Worm (Caenorhabditis elegans) whole organism, L4 larva: Measurements from ENCODE around the gene tut-1.

ENCODE experiments used
- D1046.2 ChIP-seq: fragments of 200-800 bp; sonication (Bioruptor generic); IDR thresholded peaks from 2 replicates; pipeline ENCODE4 v1.3.6; 2022; ENCODE audit warnings: missing genetic modification characterization, missing compliant biosample characterization
- F10B5.3 ChIP-seq: sonication (generic microtip); optimal IDR thresholded peaks from 2 replicates; lab custom pipeline; 2016; ENCODE audit warnings: mild to moderate bottlenecking, missing genetic modification characterization, missing compliant biosample characterization
- F37D6.2 ChIP-seq: sonication (generic microtip); optimal IDR thresholded peaks from 2 replicates; lab custom pipeline; 2016; ENCODE audit warnings: mild to moderate bottlenecking, missing genetic modification characterization, missing compliant biosample characterization
- F44E2.7 ChIP-seq: fragments of 200-800 bp; sonication (Bioruptor generic); IDR thresholded peaks from 2 replicates; pipeline ENCODE4 v2.1.2; 2022; ENCODE audit warnings: missing genetic modification characterization, missing compliant biosample characterization
- Y105C5A.15 ChIP-seq: fragments of 200-800 bp; sonication (Bioruptor generic); IDR thresholded peaks from 2 replicates; pipeline ENCODE4 v1.3.6; 2022; ENCODE audit warnings: missing genetic modification characterization, missing compliant biosample characterization
- Y75B8A.6 ChIP-seq: fragments of 200-800 bp; sonication (Bioruptor generic); IDR thresholded peaks from 2 replicates; pipeline ENCODE4 v1.3.6; 2022; ENCODE audit warnings: missing genetic modification reagents, missing genetic modification characterization, missing compliant biosample characterization
- ZK337.2 ChIP-seq: fragments of 200-800 bp; sonication (Bioruptor generic); IDR thresholded peaks from 2 replicates; pipeline ENCODE4 v1.3.6; 2022; ENCODE audit warnings: missing genetic modification reagents, missing genetic modification characterization, missing compliant biosample characterization
- ZK546.5 ChIP-seq, 2 experiments: sonication (generic microtip); optimal IDR thresholded peaks; 2 replicates each; lab custom pipeline; 2017; ENCODE audit warnings: missing biosample characterization in 2 of 2, missing genetic modification characterization in 2 of 2
- aha-1 ChIP-seq: fragments of 150-350 bp; peaks from one replicate; lab custom pipeline; 2014; ENCODE audit warnings: missing biosample characterization, missing genetic modification characterization
- ceh-28 ChIP-seq: fragments of 150-350 bp; optimal IDR thresholded peaks from 2 replicates; lab custom pipeline; 2014; ENCODE audit warnings: missing biosample characterization, missing genetic modification reagents, missing genetic modification characterization
- ceh-44 ChIP-seq: fragments of 200-800 bp; sonication (Bioruptor generic); IDR thresholded peaks from 2 replicates; pipeline ENCODE4 v1.3.6; 2022; ENCODE audit warnings: missing genetic modification reagents, missing genetic modification characterization, missing compliant biosample characterization
- ceh-62 ChIP-seq: sonication (generic microtip); optimal IDR thresholded peaks from 2 replicates; lab custom pipeline; 2017; ENCODE audit warnings: missing biosample characterization, missing genetic modification characterization
- dmd-6 ChIP-seq: fragments of 200-800 bp; sonication (Bioruptor generic); IDR thresholded peaks from 2 replicates; pipeline ENCODE4 v1.3.6; 2022; ENCODE audit warnings: missing genetic modification reagents, missing genetic modification characterization, missing compliant biosample characterization
- duxl-1 ChIP-seq: sonication (generic microtip); optimal IDR thresholded peaks from 2 replicates; lab custom pipeline; 2016; ENCODE audit warnings: mild to moderate bottlenecking, missing genetic modification characterization, moderate library complexity, missing compliant biosample characterization; ENCODE audit not compliant: poor library complexity
- egl-27 ChIP-seq: sonication (generic microtip); optimal IDR thresholded peaks from 3 replicates; lab custom pipeline; 2017; ENCODE audit warnings: missing biosample characterization, missing genetic modification reagents, missing genetic modification characterization
- egl-43 ChIP-seq: fragments of 200-800 bp; sonication (Bioruptor generic); IDR thresholded peaks from 2 replicates; pipeline ENCODE4 v1.3.6; 2022; ENCODE audit warnings: missing genetic modification reagents, missing genetic modification characterization, missing compliant biosample characterization
- hif-1 ChIP-seq, 2 experiments: sonication (generic microtip); optimal IDR thresholded peaks; 2 replicates each; lab custom pipeline; 2016 to 2017; ENCODE audit warnings: missing compliant biosample characterization in 2 of 2, missing genetic modification characterization in 2 of 2, missing genetic modification reagents in 2 of 2, missing genotype in 2 of 2, mild to moderate bottlenecking in 1 of 2
- hlh-30 ChIP-seq: sonication (generic microtip); optimal IDR thresholded peaks from 2 replicates; lab custom pipeline; 2017; ENCODE audit warnings: antibody characterized with exemption, mild to moderate bottlenecking, missing genetic modification characterization, missing compliant biosample characterization; ENCODE audit not compliant: insufficient read depth
- hmg-1.1 ChIP-seq: fragments of 200-800 bp; sonication (Bioruptor generic); IDR thresholded peaks from 2 replicates; pipeline ENCODE4 v1.3.6; 2022; ENCODE audit warnings: missing genetic modification reagents, missing genetic modification characterization, missing compliant biosample characterization
- lim-7 ChIP-seq: fragments of 200-800 bp; sonication (Bioruptor generic); IDR thresholded peaks from 2 replicates; pipeline ENCODE4 v1.3.6; 2022; ENCODE audit warnings: missing genetic modification characterization, missing compliant biosample characterization
- lin-39 ChIP-seq: fragments of 150-350 bp; optimal IDR thresholded peaks from 2 replicates; lab custom pipeline; 2014; ENCODE audit warnings: missing biosample characterization, missing genetic modification reagents, missing genetic modification characterization
- lir-3 ChIP-seq: sonication (generic microtip); optimal IDR thresholded peaks from 2 replicates; lab custom pipeline; 2016; ENCODE audit warnings: mild to moderate bottlenecking, missing genetic modification characterization, missing compliant biosample characterization
- madf-9 ChIP-seq: fragments of 200-800 bp; sonication (Bioruptor generic); conservative IDR thresholded peaks from 2 replicates; pipeline ENCODE4 v1.3.6; 2022; ENCODE audit warnings: missing genetic modification reagents, missing genetic modification characterization, missing compliant biosample characterization
- nhr-10 ChIP-seq: fragments of 150-350 bp; optimal IDR thresholded peaks from 2 replicates; lab custom pipeline; 2014; ENCODE audit warnings: missing biosample characterization, missing genetic modification characterization
- nhr-237 ChIP-seq: sonication (generic microtip); optimal IDR thresholded peaks from 2 replicates; lab custom pipeline; 2017; ENCODE audit warnings: missing biosample characterization, missing genetic modification characterization
- nhr-48 ChIP-seq: sonication (generic microtip); optimal IDR thresholded peaks from 2 replicates; lab custom pipeline; 2016; ENCODE audit warnings: mild to moderate bottlenecking, missing genetic modification characterization, missing compliant biosample characterization
- nhr-77 ChIP-seq: fragments of 150-350 bp; optimal IDR thresholded peaks from 2 replicates; lab custom pipeline; 2014; ENCODE audit warnings: missing biosample characterization, missing genetic modification characterization
- pha-4 ChIP-seq, 2 experiments: fragments of 150-350 bp in 1 of 2; fragments of 200-800 bp in 1 of 2; sonication (Bioruptor generic) in 1 of 2; IDR thresholded peaks in 1 of 2; optimal IDR thresholded peaks in 1 of 2; 2 replicates each; pipeline versions ENCODE4 v1.3.6 to Lab custom; 2014 to 2022; ENCODE audit warnings: missing genetic modification characterization in 2 of 2, missing genetic modification reagents in 2 of 2, missing biosample characterization in 1 of 2, missing compliant biosample characterization in 1 of 2
- set-16 ChIP-seq: fragments of 200-800 bp; sonication (Bioruptor generic); IDR thresholded peaks from 2 replicates; pipeline ENCODE4 v1.3.6; 2022; ENCODE audit warnings: missing genetic modification reagents, missing genetic modification characterization, missing compliant biosample characterization
- tag-97 ChIP-seq: fragments of 200-800 bp; sonication (Bioruptor generic); IDR thresholded peaks from 2 replicates; pipeline ENCODE4 v1.3.6; 2022; ENCODE audit warnings: missing genetic modification characterization, missing compliant biosample characterization
- unc-39 ChIP-seq: sonication (generic microtip); optimal IDR thresholded peaks from 2 replicates; lab custom pipeline; 2017; ENCODE audit warnings: missing biosample characterization, missing genetic modification characterization
- unc-62 ChIP-seq, 3 experiments: fragments of 150-350 bp in 1 of 3; sonication (generic microtip); optimal IDR thresholded peaks in 2 of 3; peaks in 1 of 3; 1 replicate in 1 of 3; 2 replicates in 2 of 3; lab custom pipeline; 2014 to 2017; ENCODE audit warnings: missing biosample characterization in 3 of 3, missing genetic modification characterization in 3 of 3, missing genetic modification reagents in 3 of 3, missing genotype in 1 of 3
- vab-7 ChIP-seq: fragments of 200-800 bp; sonication (Bioruptor generic); IDR thresholded peaks from 2 replicates; pipeline ENCODE4 v1.3.6; 2022; ENCODE audit warnings: missing genetic modification reagents, missing genetic modification characterization, missing compliant biosample characterization
- ztf-11 ChIP-seq: fragments of 150-350 bp; optimal IDR thresholded peaks from 2 replicates; lab custom pipeline; 2014; ENCODE audit warnings: missing biosample characterization, missing genetic modification characterization
- ztf-7 ChIP-seq: fragments of 150-350 bp; optimal IDR thresholded peaks from 2 replicates; lab custom pipeline; 2014; ENCODE audit warnings: missing biosample characterization, missing genetic modification characterization

The tut-1 gene

ce11 chrIV:143807-144371 is 22.4 kb upstream of the tut-1 start (continued):
- no peak for TF ChIP-seq unc-39 (tag; lab: Kevin White, UChicago)
- peak; percentile 86; the same call in 1 of the 2 replicates for TF ChIP-seq Y105C5A.15 (GFP tag; lab: Robert Waterston, UW)
- no peak for TF ChIP-seq nhr-237 (tag; lab: Kevin White, UChicago)
- TF ChIP-seq egl-27 (tag; lab: Kevin White, UChicago) = no peak
- peak; percentile 79 for TF ChIP-seq D1046.2
- no peak for TF ChIP-seq nhr-77 (tag; lab: Kevin White, UChicago)
- no peak for TF ChIP-seq nhr-48 (tag; lab: Kevin White, UChicago)
- TF ChIP-seq hlh-30 (tag; lab: Kevin White, UChicago) = peak; percentile 84
- peak; percentile 89 for TF ChIP-seq pha-4 (GFP tag; IDR thresholded peaks at IDR 0.05; lab: Robert Waterston, UW)
- TF ChIP-seq pha-4 (tag; optimal IDR thresholded peaks at IDR 0.05; lab: Kevin White, UChicago) = no peak
- TF ChIP-seq duxl-1 = peak; percentile 58
- TF ChIP-seq ztf-11 = no peak
- TF ChIP-seq ztf-7 (tag; lab: Kevin White, UChicago) = peak; percentile 37
- no peak for TF ChIP-seq tag-97 (GFP tag; lab: Robert Waterston, UW)
- no peak for TF ChIP-seq nhr-10
- TF ChIP-seq ZK337.2 (GFP tag; lab: Robert Waterston, UW) = peak; percentile 81; the same call in 1 of the 2 replicates
- TF ChIP-seq ceh-28 (tag; lab: Kevin White, UChicago) = no peak
- no peak for TF ChIP-seq unc-62 (GFP tag; optimal IDR thresholded peaks at IDR 0.05 in 1 of 2; lab: Kevin White, UChicago)
- no peak for TF ChIP-seq unc-62 (tag; optimal IDR thresholded peaks at IDR 0.05; lab: Kevin White, UChicago)
- peak; percentile 34 for TF ChIP-seq F37D6.2
- peak; percentile 90 for TF ChIP-seq vab-7
- TF ChIP-seq hmg-1.1 = peak; percentile 95
- TF ChIP-seq lin-39 (tag; lab: Kevin White, UChicago) = no peak
- peak; percentile 91 for TF ChIP-seq lim-7 (GFP tag; lab: Robert Waterston, UW)
- TF ChIP-seq madf-9 (GFP tag; lab: Robert Waterston, UW) = peak; percentile 83
- peak; percentile 70; the same call in 1 of the 2 replicates for TF ChIP-seq Y75B8A.6 (GFP tag; lab: Robert Waterston, UW)
- no peak for TF ChIP-seq ceh-62
- peak; percentile 71 for TF ChIP-seq dmd-6 (GFP tag; lab: Robert Waterston, UW)
- peak; percentile 64 for TF ChIP-seq lir-3 (tag; lab: Kevin White, UChicago)
- TF ChIP-seq hif-1 (tag; optimal IDR thresholded peaks at IDR 0.05; lab: Kevin White, UChicago) = peak in 1 of 2 experiments; percentile 75
- 0 out of 2 replicates have a peak, but pooled peaks have one; percentile 53 for TF ChIP-seq ceh-44
- TF ChIP-seq F10B5.3 (tag; lab: Kevin White, UChicago) = peak; percentile 40

DNA sequence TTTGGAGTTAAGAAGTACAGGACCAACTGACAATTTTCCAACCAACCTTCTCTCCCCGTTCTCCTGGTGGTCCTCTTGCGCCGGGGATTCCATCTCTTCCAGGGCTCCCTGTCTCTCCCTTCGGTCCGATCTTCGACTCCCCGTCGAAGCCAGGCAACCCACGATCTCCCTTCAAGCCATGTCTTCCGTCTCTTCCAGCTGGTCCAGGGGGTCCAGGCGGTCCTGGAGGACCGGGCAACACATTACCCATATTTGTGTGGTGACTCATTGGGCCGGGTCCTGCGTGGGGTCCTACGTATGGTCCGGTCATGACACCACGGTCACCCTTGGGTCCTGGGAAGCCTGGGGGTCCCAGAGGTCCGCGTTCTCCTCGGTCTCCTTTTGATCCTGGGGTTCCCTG is 19.5 kb upstream of the tut-1 start:
- TF ChIP-seq unc-62 (GFP tag; optimal IDR thresholded peaks at IDR 0.05 in 1 of 2; lab: Kevin White, UChicago) (peak in 1 of 2 experiments; percentile 82), unc-62 (tag; optimal IDR thresholded peaks at IDR 0.05; lab: Kevin White, UChicago) (no peak), ZK546.5 (tag; optimal IDR thresholded peaks at IDR 0.05; lab: Kevin White, UChicago) (no peak), set-16 (GFP tag; lab: Robert Waterston, UW) (peak; percentile 89)

ce11 chrIV:139652-140051 is 18.1 kb upstream of the tut-1 start:
- TF ChIP-seq aha-1 (tag; lab: Kevin White, UChicago) (peak; percentile 93), F44E2.7 (GFP tag; lab: Robert Waterston, UW) (0 out of 2 replicates have a peak, but pooled peaks have one; percentile 24), egl-43 (GFP tag; lab: Robert Waterston, UW) (0 out of 2 replicates have a peak, but pooled peaks have one; percentile 12), hmg-1.1 (no peak), set-16 (GFP tag; lab: Robert Waterston, UW) (peak; percentile 95)
- TF ChIP-seq, all 104 proteins: peak for 4
